Worm (Caenorhabditis elegans) whole organism, early embryonic: ENCODE results near the gene W06G6.9.

Source experiments
- B0310.2 ChIP-seq: sonication (generic microtip); optimal IDR thresholded peaks from 2 replicates; lab custom pipeline; 2016; ENCODE audit warnings: mild to moderate bottlenecking, missing genetic modification characterization, missing compliant biosample characterization
- F13C5.2 ChIP-seq: sonication (generic microtip); optimal IDR thresholded peaks from 2 replicates; lab custom pipeline; 2017; ENCODE audit warnings: mild to moderate bottlenecking, missing genetic modification characterization, inconsistent platforms, missing compliant biosample characterization
- aly-1 ChIP-seq: sonication (generic microtip); optimal IDR thresholded peaks from 2 replicates; lab custom pipeline; 2016; ENCODE audit warnings: missing genetic modification characterization, missing compliant biosample characterization
- ama-1 ChIP-seq: fragments of 150-350 bp; optimal IDR thresholded peaks from 2 replicates; lab custom pipeline; 2014
- ceh-36 ChIP-seq: sonication (generic microtip); optimal IDR thresholded peaks from 2 replicates; lab custom pipeline; 2016; ENCODE audit warnings: missing genetic modification characterization, inconsistent platforms, missing compliant biosample characterization
- flt-1 ChIP-seq: fragments of 200-800 bp; sonication (Bioruptor generic); IDR thresholded peaks from 2 replicates; pipeline ENCODE4 v1.3.6; 2022; ENCODE audit warnings: missing genetic modification characterization, missing compliant biosample characterization
- hmg-4 ChIP-seq: fragments of 200-800 bp; sonication (Bioruptor generic); optimal IDR thresholded peaks from 2 replicates; lab custom pipeline; 2018; ENCODE audit warnings: mild to moderate bottlenecking, missing genetic modification characterization, missing compliant biosample characterization
- pes-1 ChIP-seq: fragments of 200-800 bp; sonication (Bioruptor generic); IDR thresholded peaks from 2 replicates; pipeline ENCODE4 v1.3.6; 2022; ENCODE audit warnings: missing genetic modification reagents, missing genetic modification characterization, missing compliant biosample characterization
- sea-1 ChIP-seq: fragments of 200-800 bp; sonication (Bioruptor generic); conservative IDR thresholded peaks from 2 replicates; pipeline ENCODE4 v1.3.6; 2022; ENCODE audit warnings: missing genetic modification characterization, missing compliant biosample characterization
- tbx-37 ChIP-seq: fragments of 200-800 bp; sonication (Bioruptor generic); conservative IDR thresholded peaks from 2 replicates; pipeline ENCODE4 v1.3.6; 2022; ENCODE audit warnings: missing genetic modification reagents, missing genetic modification characterization, missing compliant biosample characterization

DNA sequence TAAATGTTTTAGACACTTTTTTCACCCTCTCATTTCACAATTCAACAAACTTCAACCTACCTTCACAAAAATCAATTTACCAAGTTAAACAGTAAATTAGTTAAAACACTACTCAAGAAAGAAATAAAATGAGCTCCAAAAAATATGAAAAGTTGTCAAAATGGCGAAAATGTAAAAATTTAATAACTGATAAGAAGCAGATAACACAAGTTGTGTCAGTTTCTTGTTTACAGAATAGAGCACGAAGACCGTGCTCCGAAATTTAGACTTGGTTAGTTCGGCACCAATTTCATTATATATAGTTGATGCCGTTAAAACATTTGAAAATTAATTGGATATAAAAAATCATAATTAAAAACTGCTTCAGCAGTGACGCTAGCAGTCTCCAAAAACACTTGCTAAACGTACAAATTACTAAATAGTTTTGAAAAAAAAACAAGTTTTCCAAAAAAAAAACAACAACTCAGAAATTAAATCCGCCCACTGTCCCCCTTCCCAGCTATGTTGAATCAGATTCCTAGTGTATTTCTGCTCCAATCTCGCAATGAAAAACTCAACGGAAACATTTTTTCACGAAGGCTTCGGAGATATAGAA is 35.4 kb downstream of the W06G6.9 start, which contains the start of gene srw-54:
- TF ChIP-seq flt-1 (GFP tag; lab: Robert Waterston, UW) = no peak
- TF ChIP-seq ceh-36 (tag; lab: Kevin White, UChicago) = no peak
- no peak for TF ChIP-seq ama-1 (lab: Kevin White, UChicago)
- no peak for TF ChIP-seq F13C5.2
- no peak for TF ChIP-seq B0310.2 (tag; lab: Kevin White, UChicago)
- no peak for TF ChIP-seq pes-1 (GFP tag; lab: Robert Waterston, UW)
- TF ChIP-seq tbx-37 = no peak
- TF ChIP-seq sea-1 (GFP tag; lab: Robert Waterston, UW) = no peak
- no peak for TF ChIP-seq aly-1
- no peak for TF ChIP-seq hmg-4 (GFP tag; lab: Kevin White, UChicago)
